Fruit fly (Drosophila melanogaster) whole organism: Measurements from ENCODE around the gene CG31161.

Experiments used
- CG8478 ChIP-seq: fragments of >200 bp; optimal IDR thresholded peaks from 2 replicates; lab custom pipeline; 2018; ENCODE audit warnings: inconsistent platforms
- Dll ChIP-seq: fragments of >200 bp; optimal IDR thresholded peaks from 2 replicates; lab custom pipeline; 2017
- EcR ChIP-seq, 2 experiments: fragments of >200 bp; optimal IDR thresholded peaks; 2 replicates each; lab custom pipeline; 2017; ENCODE audit warnings: missing biosample characterization in 2 of 2, missing genetic modification characterization in 2 of 2, missing genetic modification reagents in 2 of 2
- pan ChIP-seq: fragments of >200 bp; optimal IDR thresholded peaks from 2 replicates; lab custom pipeline; 2017
- psq ChIP-seq: fragments of >200 bp; optimal IDR thresholded peaks from 2 replicates; lab custom pipeline; 2017
- usp ChIP-seq: fragments of >200 bp; optimal IDR thresholded peaks from 2 replicates; lab custom pipeline; 2017; ENCODE audit warnings: missing biosample characterization, missing genetic modification characterization, mixed read lengths

Gene CG31161

DNA sequence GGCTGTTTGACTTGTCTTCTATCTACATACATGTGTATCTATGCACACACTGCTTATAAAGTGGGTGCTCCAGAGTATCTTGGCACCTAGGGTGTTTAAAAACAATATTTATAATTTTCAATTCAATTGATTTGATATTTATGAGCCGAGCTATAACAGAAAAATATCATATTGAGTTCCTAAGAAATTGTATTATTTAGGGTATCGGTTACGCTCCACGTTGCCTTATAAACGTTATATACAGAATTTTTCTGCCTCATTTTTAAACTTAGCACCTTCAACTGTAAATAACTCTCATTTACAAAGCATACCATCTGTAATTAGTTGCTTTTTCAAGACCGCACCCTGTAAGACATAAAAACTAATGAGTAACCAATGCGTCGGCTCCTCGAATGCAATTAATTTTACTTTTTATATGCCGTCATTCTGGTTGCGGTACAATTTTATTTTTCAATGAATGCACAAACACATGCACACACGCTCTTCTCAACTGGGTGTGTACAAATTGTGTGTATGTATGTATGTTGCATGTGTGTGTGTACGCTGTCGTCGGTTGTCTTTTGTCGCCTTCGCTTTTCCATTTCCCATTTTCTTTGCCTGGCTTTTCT, 25.5 kb upstream of the CG31161 start:
- TF ChIP-seq usp: no peak
- TF ChIP-seq EcR (GFP tag; optimal IDR thresholded peaks at IDR 0.05; lab: Kevin White, UChicago): no peak
- no peak for TF ChIP-seq psq (lab: Kevin White, UChicago)
- no peak for TF ChIP-seq Dll (lab: Kevin White, UChicago)
- TF ChIP-seq CG8478 (lab: Kevin White, UChicago): no peak
- TF ChIP-seq pan (lab: Kevin White, UChicago): peak; percentile 80

- TF ChIP-seq EcR (GFP tag; optimal IDR thresholded peaks at IDR 0.05; lab: Kevin White, UChicago) (no peak), psq (lab: Kevin White, UChicago) (no peak), usp (no peak), pan (lab: Kevin White, UChicago) (no peak), CG8478 (lab: Kevin White, UChicago) (no peak)
Measured at dm6 chr3R:22594257-22594656, 22.1 kb upstream of the CG31161 start.

DNA sequence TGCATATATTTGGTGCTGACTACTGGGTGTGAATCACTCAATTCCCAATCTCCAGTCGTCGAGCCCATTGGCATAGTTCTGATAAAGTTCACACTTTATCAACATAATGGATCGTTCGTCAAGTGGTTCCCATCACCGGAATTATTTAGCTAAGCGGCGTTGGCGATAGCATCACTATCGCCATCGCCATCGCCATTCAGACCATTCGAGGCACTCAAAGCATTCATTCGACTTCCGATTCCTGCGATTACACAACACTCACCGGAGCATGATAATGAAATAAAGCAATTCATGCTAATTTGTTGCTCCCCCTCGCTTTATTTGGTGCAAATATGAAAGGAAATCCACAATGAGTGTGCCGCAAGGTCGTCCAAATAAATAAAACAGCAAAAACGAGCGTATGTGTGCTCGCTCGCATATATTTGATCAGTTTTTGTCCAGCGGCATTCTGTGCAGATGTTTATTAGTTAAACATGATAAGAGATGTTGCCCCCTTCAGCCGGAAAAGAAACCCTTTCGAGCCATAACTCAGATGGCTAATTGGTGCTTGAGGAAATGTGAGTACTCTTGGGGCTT, 20.9 kb upstream of the CG31161 start:
- no peak for TF ChIP-seq usp
- no peak for TF ChIP-seq CG8478 (lab: Kevin White, UChicago)
- TF ChIP-seq pan (lab: Kevin White, UChicago): no peak
- no peak for TF ChIP-seq Dll (lab: Kevin White, UChicago)

dm6 chr3R:22596450-22596849, 19.9 kb upstream of the CG31161 start:
- no peak for TF ChIP-seq Dll (lab: Kevin White, UChicago)
- no peak for TF ChIP-seq CG8478 (lab: Kevin White, UChicago)
- TF ChIP-seq EcR (GFP tag; optimal IDR thresholded peaks at IDR 0.05; lab: Kevin White, UChicago): no peak
- no peak for TF ChIP-seq psq (lab: Kevin White, UChicago)
- TF ChIP-seq pan (lab: Kevin White, UChicago): no peak
- TF ChIP-seq usp: no peak

dm6 chr3R:22597344-22597954, 18.9 kb upstream of the CG31161 start:
- no peak for TF ChIP-seq Dll (lab: Kevin White, UChicago)
- no peak for TF ChIP-seq EcR (GFP tag; optimal IDR thresholded peaks at IDR 0.05; lab: Kevin White, UChicago)
- no peak for TF ChIP-seq psq (lab: Kevin White, UChicago)
- TF ChIP-seq CG8478 (lab: Kevin White, UChicago): no peak
- no peak for TF ChIP-seq usp
- TF ChIP-seq pan (lab: Kevin White, UChicago): no peak

DNA sequence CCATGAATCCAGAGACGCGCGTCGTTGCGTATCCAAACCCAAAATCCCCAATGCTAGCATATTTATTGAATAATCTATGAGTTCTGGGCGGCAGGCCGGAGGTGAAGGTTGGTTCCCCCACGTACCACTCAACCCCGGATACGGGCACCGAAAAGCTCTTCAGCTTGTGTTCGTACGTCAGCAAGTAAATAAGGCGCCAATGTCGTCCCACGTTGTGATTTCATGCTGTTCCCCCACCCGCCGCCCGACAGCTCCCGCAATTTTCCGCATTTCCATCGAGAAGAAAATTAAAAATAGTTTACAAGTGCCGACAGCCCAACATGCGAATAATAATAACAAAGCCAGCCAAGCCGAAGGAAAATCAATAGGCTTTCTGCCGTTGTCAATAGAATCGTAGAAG, 17.6 kb upstream of the CG31161 start:
- no peak for TF ChIP-seq pan (lab: Kevin White, UChicago)
- no peak for TF ChIP-seq psq (lab: Kevin White, UChicago)
- TF ChIP-seq Dll (lab: Kevin White, UChicago): no peak
- TF ChIP-seq usp: no peak
- TF ChIP-seq EcR (GFP tag; optimal IDR thresholded peaks at IDR 0.05; lab: Kevin White, UChicago): no peak
- TF ChIP-seq CG8478 (lab: Kevin White, UChicago): no peak

dm6 chr3R:22602783-22603182, 13.5 kb upstream of the CG31161 start:
- no peak for TF ChIP-seq usp
- TF ChIP-seq pan (lab: Kevin White, UChicago): no peak
- TF ChIP-seq psq (lab: Kevin White, UChicago): no peak

DNA sequence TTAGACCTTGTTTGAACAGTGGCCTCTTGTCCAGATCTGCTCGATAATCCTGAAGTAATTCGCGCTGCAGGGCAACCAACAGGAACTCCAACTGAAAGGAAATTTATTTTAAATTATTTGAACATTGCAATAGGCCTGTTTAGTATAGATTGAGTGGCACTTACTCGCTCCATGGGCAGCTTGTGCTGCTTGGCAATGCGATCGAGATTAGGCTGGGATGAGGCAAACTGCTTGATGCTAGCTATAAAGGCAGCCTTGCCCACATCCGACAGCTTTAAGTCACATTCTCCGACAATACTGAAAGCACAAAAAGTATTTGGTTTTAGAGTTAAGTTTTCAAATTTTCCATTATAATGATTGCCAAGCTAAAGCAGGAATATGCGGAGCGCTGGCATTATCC, 7.1 kb upstream of the CG31161 start, which contains the start of gene CG13843:
CG13843 (plus strand) TSS at position 301 of the 400 bp plus-strand sequence.
- TF ChIP-seq EcR (GFP tag; optimal IDR thresholded peaks at IDR 0.05; lab: Kevin White, UChicago): no peak
- no peak for TF ChIP-seq pan (lab: Kevin White, UChicago)
- no peak for TF ChIP-seq Dll (lab: Kevin White, UChicago)
- TF ChIP-seq psq (lab: Kevin White, UChicago): no peak
- no peak for TF ChIP-seq CG8478 (lab: Kevin White, UChicago)
- TF ChIP-seq usp: no peak

dm6 chr3R:22613448-22613847, 2.9 kb upstream of the CG31161 start, which contains the start of the genes CG31156 and mRRF2:
CG31156 (minus strand) TSS chr3R:22613656.
mRRF2 (plus strand) TSS chr3R:22613686.
- TF ChIP-seq Dll (lab: Kevin White, UChicago): no peak
- no peak for TF ChIP-seq CG8478 (lab: Kevin White, UChicago)
- no peak for TF ChIP-seq psq (lab: Kevin White, UChicago)
- no peak for TF ChIP-seq EcR (GFP tag; optimal IDR thresholded peaks at IDR 0.05; lab: Kevin White, UChicago)
- no peak for TF ChIP-seq pan (lab: Kevin White, UChicago)
- no peak for TF ChIP-seq usp

DNA sequence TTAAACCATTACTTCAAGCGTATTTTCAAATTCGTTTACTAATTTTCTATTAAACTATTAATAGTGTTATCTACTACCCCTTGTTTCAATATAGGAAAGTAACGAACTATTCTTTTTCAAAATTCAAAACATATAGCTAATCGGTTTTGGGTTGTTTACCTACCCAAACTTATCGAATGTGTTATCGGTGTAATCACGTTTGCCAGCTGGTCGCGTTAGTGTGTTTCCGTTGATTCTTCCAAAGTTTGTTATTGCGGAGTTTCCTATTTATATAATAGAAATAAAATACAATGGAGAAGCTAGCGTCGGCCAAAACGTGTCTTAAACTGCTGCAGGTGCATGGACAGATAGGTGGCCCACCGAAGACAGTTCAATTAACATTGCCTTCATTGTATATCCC, 2.0 kb downstream of the CG31161 start, which contains the start of gene mRpL45:
mRpL45 (plus strand) TSS at position 213 of the 400 bp plus-strand sequence.
- TF ChIP-seq psq (lab: Kevin White, UChicago) (no peak), EcR (GFP tag; optimal IDR thresholded peaks at IDR 0.05; lab: Kevin White, UChicago) (no peak), pan (lab: Kevin White, UChicago) (no peak), CG8478 (lab: Kevin White, UChicago) (no peak), usp (no peak), Dll (lab: Kevin White, UChicago) (no peak)

DNA sequence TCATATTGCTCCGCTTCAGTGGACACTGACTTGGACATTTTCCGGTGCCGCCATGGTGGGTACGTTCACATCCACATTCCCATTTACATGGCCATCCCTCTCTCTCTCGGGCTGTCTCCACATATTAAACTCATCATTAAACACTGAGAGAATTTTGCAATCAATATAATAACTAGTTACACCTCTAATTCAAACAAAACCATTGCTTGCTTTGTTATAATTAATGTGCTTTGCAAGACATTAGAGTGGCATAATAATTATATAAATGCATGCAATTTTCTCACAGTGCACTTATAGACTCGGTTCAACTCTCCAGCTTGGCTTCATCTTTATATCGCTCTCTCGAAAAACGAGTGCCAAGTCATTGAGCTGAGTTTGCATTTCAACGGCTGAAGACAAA, 8.4 kb downstream of the CG31161 start:
- TF ChIP-seq psq (lab: Kevin White, UChicago): no peak
